Worm (Caenorhabditis elegans) whole organism, early embryonic: ENCODE measurements around the gene act-2.

ENCODE experiments used
- B0310.2 ChIP-seq: sonication (generic microtip); optimal IDR thresholded peaks from 2 replicates; lab custom pipeline; 2016; ENCODE audit warnings: mild to moderate bottlenecking, missing genetic modification characterization, missing compliant biosample characterization
- ama-1 ChIP-seq: fragments of 150-350 bp; optimal IDR thresholded peaks from 2 replicates; lab custom pipeline; 2014
- ceh-13 ChIP-seq: fragments of 200-800 bp; sonication (Bioruptor generic); optimal IDR thresholded peaks from 2 replicates; lab custom pipeline; 2018; ENCODE audit warnings: mild to moderate bottlenecking, missing genetic modification characterization, missing compliant biosample characterization
- ceh-36 ChIP-seq: sonication (generic microtip); optimal IDR thresholded peaks from 2 replicates; lab custom pipeline; 2016; ENCODE audit warnings: missing genetic modification characterization, inconsistent platforms, missing compliant biosample characterization
- ets-7 ChIP-seq: sonication (generic microtip); optimal IDR thresholded peaks from 2 replicates; lab custom pipeline; 2016; ENCODE audit warnings: missing genotype, missing genetic modification characterization, missing compliant biosample characterization
- flt-1 ChIP-seq: fragments of 200-800 bp; sonication (Bioruptor generic); IDR thresholded peaks from 2 replicates; pipeline ENCODE4 v1.3.6; 2022; ENCODE audit warnings: missing genetic modification characterization, missing compliant biosample characterization
- hmbx-1 ChIP-seq: sonication (generic microtip); optimal IDR thresholded peaks from 2 replicates; lab custom pipeline; 2016; ENCODE audit warnings: mild to moderate bottlenecking, missing genetic modification characterization, missing compliant biosample characterization
- hmg-4 ChIP-seq: fragments of 200-800 bp; sonication (Bioruptor generic); optimal IDR thresholded peaks from 2 replicates; lab custom pipeline; 2018; ENCODE audit warnings: mild to moderate bottlenecking, missing genetic modification characterization, missing compliant biosample characterization
- hnd-1 ChIP-seq: sonication (generic microtip); optimal IDR thresholded peaks from 2 replicates; lab custom pipeline; 2016; ENCODE audit warnings: missing genetic modification characterization, missing compliant biosample characterization
- scrt-1 ChIP-seq: fragments of 200-800 bp; sonication (Bioruptor generic); IDR thresholded peaks from 2 replicates; pipeline ENCODE4 v1.3.6; 2022; ENCODE audit warnings: missing genetic modification characterization, missing compliant biosample characterization
- sea-1 ChIP-seq: fragments of 200-800 bp; sonication (Bioruptor generic); conservative IDR thresholded peaks from 2 replicates; pipeline ENCODE4 v1.3.6; 2022; ENCODE audit warnings: missing genetic modification characterization, missing compliant biosample characterization
- tbx-11 ChIP-seq: fragments of 200-800 bp; sonication (Bioruptor generic); IDR thresholded peaks from 2 replicates; pipeline ENCODE4 v1.3.6; 2022; ENCODE audit warnings: missing genetic modification characterization, missing compliant biosample characterization
- tbx-37 ChIP-seq: fragments of 200-800 bp; sonication (Bioruptor generic); conservative IDR thresholded peaks from 2 replicates; pipeline ENCODE4 v1.3.6; 2022; ENCODE audit warnings: missing genetic modification reagents, missing genetic modification characterization, missing compliant biosample characterization
- tra-4 ChIP-seq: sonication (generic microtip); optimal IDR thresholded peaks from 2 replicates; lab custom pipeline; 2017; ENCODE audit warnings: missing genetic modification characterization, missing compliant biosample characterization

DNA sequence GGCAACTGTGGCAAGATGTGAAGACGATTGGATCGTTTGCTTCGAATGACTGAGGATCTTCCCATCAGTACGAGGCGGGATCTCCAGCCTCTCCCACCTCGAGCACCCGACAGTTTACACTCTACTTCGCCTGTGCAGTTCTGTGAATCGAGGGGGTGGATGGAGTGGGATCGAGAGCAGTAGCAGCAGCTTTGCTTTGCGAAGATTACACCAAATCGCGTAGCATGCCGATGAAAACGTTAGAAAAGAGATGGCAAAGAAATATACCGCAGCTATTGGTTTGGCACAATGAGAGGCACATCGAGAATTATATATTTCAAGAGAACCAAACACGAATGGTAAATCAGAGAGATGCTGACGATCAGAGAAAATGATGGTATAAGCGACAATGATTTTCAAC is 3.5 kb downstream of the act-2 start, which contains the start of gene act-3:
- TF ChIP-seq ets-7 (tag; lab: Kevin White, UChicago), result no peak
- no peak for TF ChIP-seq ceh-36
- TF ChIP-seq sea-1, result no peak
- TF ChIP-seq scrt-1 (GFP tag; lab: Robert Waterston, UW), result no peak
- no peak for TF ChIP-seq tra-4
- no peak for TF ChIP-seq hnd-1 (tag; lab: Kevin White, UChicago)
- no peak for TF ChIP-seq ama-1 (lab: Kevin White, UChicago)
- TF ChIP-seq hmg-4 (GFP tag; lab: Kevin White, UChicago), result no peak
- no peak for TF ChIP-seq tbx-37 (GFP tag; lab: Robert Waterston, UW)
- no peak for TF ChIP-seq ceh-13 (GFP tag; lab: Kevin White, UChicago)
- TF ChIP-seq B0310.2 (tag; lab: Kevin White, UChicago), result no peak
- TF ChIP-seq hmbx-1, result no peak
- no peak for TF ChIP-seq tbx-11 (GFP tag; lab: Robert Waterston, UW)
- TF ChIP-seq flt-1 (GFP tag; lab: Robert Waterston, UW), result no peak
